Worm (Caenorhabditis elegans) whole organism, L4/young adult: Measurements from ENCODE around the gene ZK563.7.

Source experiments
- W03F9.2 ChIP-seq: fragments of 150-350 bp; optimal IDR thresholded peaks from 2 replicates; lab custom pipeline; 2014; ENCODE audit warnings: missing biosample characterization, missing genetic modification characterization
- dao-5 ChIP-seq: sonication (generic microtip); optimal IDR thresholded peaks from 2 replicates; lab custom pipeline; 2016; ENCODE audit warnings: missing genotype, missing genetic modification characterization, moderate library complexity, missing compliant biosample characterization
- him-1 ChIP-seq: sonication (generic microtip); optimal IDR thresholded peaks from 2 replicates; lab custom pipeline; 2016; ENCODE audit warnings: missing genotype, missing genetic modification reagents, missing genetic modification characterization, missing compliant biosample characterization

DNA sequence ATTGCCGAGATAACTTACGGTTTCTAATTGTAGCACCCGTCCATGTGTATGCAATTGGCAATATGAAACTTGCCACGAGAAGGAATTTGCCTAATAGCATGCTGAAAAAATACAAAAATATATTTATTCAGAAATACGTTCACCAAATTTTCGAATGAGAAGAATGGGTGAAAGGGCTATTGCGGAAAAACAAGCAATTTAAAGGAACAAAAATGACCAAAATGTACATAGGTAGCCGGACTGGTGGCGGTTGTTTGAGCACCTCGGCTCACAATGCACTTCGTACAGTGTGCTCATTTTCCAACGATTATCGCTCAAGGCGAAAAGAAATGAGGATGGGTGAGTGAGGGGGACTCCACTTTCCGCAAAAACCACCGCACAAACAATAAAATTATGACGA is 19.6 kb downstream of the ZK563.7 start, which contains the start of gene cht-1:
- TF ChIP-seq him-1 (tag; lab: Kevin White, UChicago) (no peak), W03F9.2 (tag; lab: Kevin White, UChicago) (no peak), dao-5 (no peak)
